Fruit fly (Drosophila melanogaster) whole organism, embryonic: Measurements from ENCODE around the gene eIF3i.

Experiments used
- Adf1 ChIP-seq: fragments of 200-800 bp; sonication (Bioruptor generic); IDR thresholded peaks from 2 replicates; pipeline ENCODE4 v1.3.6; 2022; ENCODE audit warnings: missing biosample characterization, missing genetic modification characterization
- Aef1 ChIP-seq: fragments of 200-800 bp; sonication (Bioruptor generic); IDR thresholded peaks from 3 replicates; pipeline ENCODE4 v1.3.6; 2022; ENCODE audit warnings: missing biosample characterization, missing genetic modification characterization
- B-H2 ChIP-seq: fragments of 200-800 bp; sonication (Bioruptor generic); optimal IDR thresholded peaks from 2 replicates; lab custom pipeline; 2018; ENCODE audit warnings: missing biosample characterization, mild to moderate bottlenecking, missing genetic modification characterization
- CG10366 ChIP-seq: fragments of 200-800 bp; sonication (Bioruptor generic); IDR thresholded peaks from 2 replicates; pipeline ENCODE4 v1.3.6; 2022; ENCODE audit warnings: missing biosample characterization, missing genetic modification characterization
- CG10654 ChIP-seq: fragments of 200-800 bp; sonication (Bioruptor generic); optimal IDR thresholded peaks from 2 replicates; lab custom pipeline; 2016; ENCODE audit warnings: missing biosample characterization, missing genetic modification characterization
- CG11093 ChIP-seq: fragments of 200-800 bp; sonication (Bioruptor generic); IDR thresholded peaks from 3 replicates; pipeline ENCODE4 v1.3.6; 2022; ENCODE audit warnings: missing biosample characterization, missing genetic modification characterization
- CG11456 ChIP-seq: fragments of 200-800 bp; sonication (Bioruptor generic); IDR thresholded peaks from 3 replicates; pipeline ENCODE4 v1.3.6; 2022; ENCODE audit warnings: missing biosample characterization, missing genetic modification characterization
- CG12155 ChIP-seq: fragments of 200-800 bp; sonication (Bioruptor generic); optimal IDR thresholded peaks from 3 replicates; lab custom pipeline; 2016; ENCODE audit warnings: missing biosample characterization, missing genetic modification characterization
- CG12236 ChIP-seq: fragments of 200-800 bp; sonication (Bioruptor generic); optimal IDR thresholded peaks from 2 replicates; lab custom pipeline; 2016; ENCODE audit warnings: missing biosample characterization, missing genetic modification characterization
- CG12769 ChIP-seq: fragments of 200-800 bp; sonication (Bioruptor generic); optimal IDR thresholded peaks from 2 replicates; lab custom pipeline; 2019; ENCODE audit warnings: missing biosample characterization, mild to moderate bottlenecking, missing genetic modification characterization, moderate library complexity
- CG13296 ChIP-seq: fragments of 200-800 bp; sonication (Bioruptor generic); optimal IDR thresholded peaks from 3 replicates; lab custom pipeline; 2018; ENCODE audit warnings: missing biosample characterization, mild to moderate bottlenecking, missing genetic modification characterization
- CG14710 ChIP-seq: fragments of 200-800 bp; sonication (Bioruptor generic); optimal IDR thresholded peaks from 3 replicates; lab custom pipeline; 2019; ENCODE audit warnings: missing biosample characterization, mild to moderate bottlenecking, missing genetic modification characterization, moderate library complexity
- CG15269 ChIP-seq: fragments of 200-800 bp; sonication (Bioruptor generic); optimal IDR thresholded peaks from 2 replicates; lab custom pipeline; 2018; ENCODE audit warnings: missing biosample characterization, mild to moderate bottlenecking, missing genetic modification characterization, moderate library complexity
- CG17359 ChIP-seq: fragments of 200-800 bp; sonication (Bioruptor generic); optimal IDR thresholded peaks from 3 replicates; lab custom pipeline; 2018; ENCODE audit warnings: missing biosample characterization, mild to moderate bottlenecking, missing genetic modification characterization, moderate library complexity
- CG18011 ChIP-seq: fragments of 200-800 bp; sonication (Bioruptor generic); optimal IDR thresholded peaks from 2 replicates; lab custom pipeline; 2017; ENCODE audit warnings: missing biosample characterization, missing genetic modification characterization, mild to moderate bottlenecking, moderate library complexity, missing genotype
- CG18764 ChIP-seq: fragments of 200-800 bp; sonication (Bioruptor generic); optimal IDR thresholded peaks from 3 replicates; lab custom pipeline; 2016; ENCODE audit warnings: missing biosample characterization, missing genetic modification characterization
- CG3281 ChIP-seq: fragments of 200-800 bp; sonication (Bioruptor generic); optimal IDR thresholded peaks from 3 replicates; lab custom pipeline; 2017; ENCODE audit warnings: missing biosample characterization, mild to moderate bottlenecking, missing genetic modification characterization
- CG6854 ChIP-seq: fragments of 200-800 bp; sonication (Bioruptor generic); optimal IDR thresholded peaks from 3 replicates; lab custom pipeline; 2017; ENCODE audit warnings: missing biosample characterization, mild to moderate bottlenecking, missing genetic modification characterization
- CG7556 ChIP-seq: fragments of 200-800 bp; sonication (Bioruptor generic); optimal IDR thresholded peaks from 2 replicates; lab custom pipeline; 2017; ENCODE audit warnings: missing biosample characterization, mild to moderate bottlenecking, missing genetic modification characterization
- CG7745 ChIP-seq: fragments of 200-800 bp; sonication (Bioruptor generic); optimal IDR thresholded peaks from 2 replicates; lab custom pipeline; 2018; ENCODE audit warnings: missing biosample characterization, mild to moderate bottlenecking, missing genetic modification characterization, moderate library complexity
- CG7928 ChIP-seq: fragments of 200-800 bp; sonication (Bioruptor generic); optimal IDR thresholded peaks from 2 replicates; lab custom pipeline; 2017; ENCODE audit warnings: missing biosample characterization, mild to moderate bottlenecking, missing genetic modification characterization
- CG8281 ChIP-seq: fragments of 200-800 bp; sonication (Bioruptor generic); optimal IDR thresholded peaks from 2 replicates; lab custom pipeline; 2018; ENCODE audit warnings: missing biosample characterization, mild to moderate bottlenecking, missing genetic modification characterization, moderate library complexity
- Dad ChIP-seq: fragments of 200-800 bp; sonication (Bioruptor generic); optimal IDR thresholded peaks from 3 replicates; lab custom pipeline; 2016; ENCODE audit warnings: missing biosample characterization, missing genetic modification characterization
- Doc2 ChIP-seq: fragments of 200-800 bp; sonication (Bioruptor generic); IDR thresholded peaks from 2 replicates; pipeline ENCODE4 v1.3.6; 2022; ENCODE audit warnings: missing biosample characterization, missing genetic modification characterization
- Ets65A ChIP-seq: fragments of 200-800 bp; sonication (Bioruptor generic); peaks from one replicate; lab custom pipeline; 2016; ENCODE audit warnings: missing biosample characterization, missing genetic modification characterization
- HmgZ ChIP-seq: fragments of 200-800 bp; sonication (Bioruptor generic); optimal IDR thresholded peaks from 2 replicates; lab custom pipeline; 2018; ENCODE audit warnings: missing biosample characterization, mild to moderate bottlenecking, missing genetic modification characterization
- Lhr ChIP-seq: fragments of 200-800 bp; sonication (Bioruptor generic); optimal IDR thresholded peaks from 3 replicates; lab custom pipeline; 2017; ENCODE audit warnings: mild to moderate bottlenecking, missing biosample characterization, missing genetic modification reagents, missing genetic modification characterization
- MESR4 ChIP-seq: fragments of 200-800 bp; sonication (Bioruptor generic); optimal IDR thresholded peaks from 2 replicates; lab custom pipeline; 2018; ENCODE audit warnings: missing biosample characterization, mild to moderate bottlenecking, missing genetic modification characterization, moderate library complexity
- MTF-1 ChIP-seq: fragments of 200-800 bp; sonication (Bioruptor generic); optimal IDR thresholded peaks from 2 replicates; lab custom pipeline; 2018; ENCODE audit warnings: missing biosample characterization, mild to moderate bottlenecking, missing genetic modification characterization, borderline replicate concordance
- Myb ChIP-seq: fragments of 200-800 bp; sonication (Bioruptor generic); optimal IDR thresholded peaks from 2 replicates; lab custom pipeline; 2016; ENCODE audit warnings: missing biosample characterization, missing genetic modification characterization
- Nf-YA ChIP-seq: fragments of 200-800 bp; sonication (Bioruptor generic); IDR thresholded peaks from 2 replicates; pipeline ENCODE4 v1.3.6; 2022; ENCODE audit warnings: missing biosample characterization, missing genetic modification characterization
- Oaz ChIP-seq: fragments of 200-800 bp; sonication (Bioruptor generic); IDR thresholded peaks from 2 replicates; pipeline ENCODE4 v1.3.6; 2022; ENCODE audit warnings: missing biosample characterization, missing genetic modification characterization
- Scr ChIP-seq: fragments of 200-800 bp; sonication (Bioruptor generic); IDR thresholded peaks from 2 replicates; pipeline ENCODE4 v1.3.6; 2022; ENCODE audit warnings: missing biosample characterization, missing genetic modification characterization; ENCODE audit not compliant: partially characterized antibody
- Xrp1 ChIP-seq: fragments of 200-800 bp; sonication (Bioruptor generic); IDR thresholded peaks from 2 replicates; pipeline ENCODE4 v1.3.6; 2022; ENCODE audit warnings: missing biosample characterization, missing genetic modification characterization
- cas ChIP-seq: fragments of 200-800 bp; sonication (Bioruptor generic); IDR thresholded peaks from 2 replicates; pipeline ENCODE4 v1.3.6; 2022; ENCODE audit warnings: missing biosample characterization, missing genetic modification characterization
- chif ChIP-seq, 2 experiments: fragments of 200-800 bp; sonication (Bioruptor generic); optimal IDR thresholded peaks; 3 replicates each; lab custom pipeline; 2016; ENCODE audit warnings: missing biosample characterization in 2 of 2, missing genetic modification characterization in 2 of 2
- dimm ChIP-seq: fragments of 200-800 bp; sonication (Bioruptor generic); IDR thresholded peaks from 2 replicates; pipeline ENCODE4 v1.3.6; 2022; ENCODE audit warnings: missing biosample characterization, missing genetic modification characterization
- eyg ChIP-seq: fragments of 200-800 bp; sonication (Bioruptor generic); optimal IDR thresholded peaks from 3 replicates; lab custom pipeline; 2016; ENCODE audit warnings: missing biosample characterization, missing genetic modification characterization
- gfzf ChIP-seq: fragments of 200-800 bp; sonication (Bioruptor generic); optimal IDR thresholded peaks from 2 replicates; lab custom pipeline; 2016; ENCODE audit warnings: missing biosample characterization, mild to moderate bottlenecking, missing genetic modification characterization, moderate library complexity
- jing ChIP-seq: fragments of 200-800 bp; sonication (Bioruptor generic); optimal IDR thresholded peaks from 2 replicates; lab custom pipeline; 2018; ENCODE audit warnings: missing biosample characterization, mild to moderate bottlenecking, missing genetic modification characterization
- maf-S ChIP-seq: fragments of 200-800 bp; sonication (Bioruptor generic); optimal IDR thresholded peaks from 2 replicates; lab custom pipeline; 2016; ENCODE audit warnings: missing biosample characterization, missing genetic modification characterization
- nerfin-2 ChIP-seq: fragments of 200-800 bp; sonication (Bioruptor generic); IDR thresholded peaks from 2 replicates; pipeline ENCODE4 v1.3.6; 2022; ENCODE audit warnings: missing biosample characterization, missing genetic modification characterization; ENCODE audit not compliant: partially characterized antibody
- oc ChIP-seq: fragments of 200-800 bp; sonication (Bioruptor generic); optimal IDR thresholded peaks from 2 replicates; lab custom pipeline; 2018; ENCODE audit warnings: missing biosample characterization, mild to moderate bottlenecking, missing genetic modification characterization, moderate library complexity
- pum ChIP-seq: fragments of 200-800 bp; sonication (Bioruptor generic); optimal IDR thresholded peaks from 2 replicates; lab custom pipeline; 2016; ENCODE audit warnings: missing biosample characterization, missing genetic modification characterization
- row ChIP-seq: fragments of 200-800 bp; sonication (Bioruptor generic); IDR thresholded peaks from 3 replicates; pipeline ENCODE4 v1.3.6; 2022; ENCODE audit warnings: missing biosample characterization, missing genetic modification characterization
- sima ChIP-seq: fragments of 200-800 bp; sonication (Bioruptor generic); optimal IDR thresholded peaks from 2 replicates; lab custom pipeline; 2016; ENCODE audit warnings: missing biosample characterization, missing genetic modification characterization
- sqz ChIP-seq: fragments of 200-800 bp; sonication (Bioruptor generic); optimal IDR thresholded peaks from 3 replicates; lab custom pipeline; 2018; ENCODE audit warnings: missing biosample characterization, mild to moderate bottlenecking, missing genetic modification characterization
- tin ChIP-seq: fragments of 200-800 bp; sonication (Bioruptor generic); optimal IDR thresholded peaks from 3 replicates; lab custom pipeline; 2016; ENCODE audit warnings: missing biosample characterization, missing genetic modification characterization
- twi ChIP-seq: fragments of 200-800 bp; optimal IDR thresholded peaks from 2 replicates; lab custom pipeline; 2019; ENCODE audit warnings: missing biosample characterization, mild to moderate bottlenecking, missing genetic modification characterization, moderate library complexity
- zen ChIP-seq: fragments of 200-800 bp; sonication (Bioruptor generic); optimal IDR thresholded peaks from 3 replicates; lab custom pipeline; 2018; ENCODE audit warnings: missing biosample characterization, mild to moderate bottlenecking, missing genetic modification characterization, moderate library complexity

Gene eIF3i

DNA sequence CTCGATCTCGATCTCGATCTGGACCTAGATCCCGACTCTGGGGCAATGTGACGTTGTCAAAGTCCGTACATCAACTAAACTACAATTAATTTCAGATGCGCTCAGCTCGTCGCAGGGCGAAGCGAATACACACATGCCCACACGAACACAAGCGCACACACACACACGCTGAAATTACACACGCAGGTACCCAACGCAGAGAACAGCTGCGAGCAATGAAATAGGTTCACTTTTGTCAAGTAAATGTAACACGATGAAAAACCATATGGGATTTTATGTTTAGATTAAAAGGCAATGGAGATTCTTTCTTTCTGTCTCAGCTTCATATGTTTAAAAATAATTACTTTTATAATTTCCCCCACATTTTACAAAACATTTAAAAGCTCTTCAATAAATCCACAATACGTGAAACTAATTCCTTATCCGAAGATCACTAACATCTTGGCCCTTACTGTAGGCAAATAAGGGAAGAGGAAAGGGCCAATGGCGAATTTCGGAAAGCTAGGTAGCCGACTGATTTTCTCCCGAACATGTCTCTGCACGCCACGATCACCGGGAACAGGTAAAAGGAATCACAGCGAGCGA is 32.8 kb upstream of the eIF3i start:
- peak; percentile 84 for TF ChIP-seq CG15269 (tag; lab: Kevin White, UChicago)
- TF ChIP-seq Xrp1 = peak; percentile 92
- TF ChIP-seq CG8281 (tag; lab: Kevin White, UChicago) = peak; percentile 57
- TF ChIP-seq CG12236 (GFP tag; lab: Kevin White, UChicago) = peak; percentile 63
- TF ChIP-seq Scr = no peak
- TF ChIP-seq sima (GFP tag; lab: Kevin White, UChicago) = no peak
- peak; percentile 75 for TF ChIP-seq CG10366 (GFP tag; lab: Robert Waterston, UW)
- peak; percentile 42 for TF ChIP-seq oc
- peak; percentile 74 to 85 for TF ChIP-seq chif (GFP tag; optimal IDR thresholded peaks at IDR 0.05; lab: Kevin White, UChicago)
- TF ChIP-seq CG18011 (GFP tag; lab: Kevin White, UChicago) = peak; percentile 45
- no peak for TF ChIP-seq gfzf (GFP tag; lab: Kevin White, UChicago)
- TF ChIP-seq CG11456 (GFP tag; lab: Robert Waterston, UW) = 0 out of 3 replicates have a peak, but pooled peaks have one; percentile 64
- TF ChIP-seq Lhr (GFP tag; lab: Kevin White, UChicago) = peak; percentile 40
- peak; percentile 70 for TF ChIP-seq cas (GFP tag; lab: Robert Waterston, UW)
- TF ChIP-seq dimm (GFP tag; lab: Robert Waterston, UW) = peak; percentile 67
- peak; percentile 92 for TF ChIP-seq CG7556 (GFP tag; lab: Kevin White, UChicago)
- TF ChIP-seq zen (tag; lab: Kevin White, UChicago) = peak; percentile 92
- TF ChIP-seq pum (GFP tag; lab: Kevin White, UChicago) = peak; percentile 79
- peak; percentile 11 for TF ChIP-seq MESR4 (GFP tag; lab: Kevin White, UChicago)
- TF ChIP-seq CG7928 = peak; percentile 53
- TF ChIP-seq twi (tag; lab: Kevin White, UChicago) = peak; percentile 89
- peak; percentile 28 for TF ChIP-seq MTF-1 (GFP tag; lab: Kevin White, UChicago)
- TF ChIP-seq Myb (GFP tag; lab: Kevin White, UChicago) = peak; percentile 54
- peak; percentile 63 for TF ChIP-seq CG10654 (GFP tag; lab: Kevin White, UChicago)
- peak; percentile 90 for TF ChIP-seq row (GFP tag; lab: Robert Waterston, UW)
- TF ChIP-seq CG3281 (GFP tag; lab: Kevin White, UChicago) = peak; percentile 88
- TF ChIP-seq CG13296 (GFP tag; lab: Kevin White, UChicago) = peak; percentile 81
- TF ChIP-seq CG7745 (tag; lab: Kevin White, UChicago) = peak; percentile 30
- TF ChIP-seq sqz = peak; percentile 76
- TF ChIP-seq Doc2 (GFP tag; lab: Robert Waterston, UW) = no peak
- no peak for TF ChIP-seq nerfin-2
- peak; percentile 51 for TF ChIP-seq Adf1 (GFP tag; lab: Robert Waterston, UW)
- TF ChIP-seq Ets65A = peak; percentile 93
- peak; percentile 74 for TF ChIP-seq tin (GFP tag; lab: Kevin White, UChicago)
- TF ChIP-seq CG18764 (GFP tag; lab: Kevin White, UChicago) = peak; percentile 34
- peak; percentile 87 for TF ChIP-seq CG14710
- TF ChIP-seq HmgZ (tag; lab: Kevin White, UChicago) = peak; percentile 80
- peak; percentile 53 for TF ChIP-seq Dad (GFP tag; lab: Kevin White, UChicago)
- no peak for TF ChIP-seq CG12769
- peak; percentile 76 for TF ChIP-seq CG17359 (tag; lab: Kevin White, UChicago)
- peak; percentile 75 for TF ChIP-seq CG12155 (GFP tag; lab: Kevin White, UChicago)
- TF ChIP-seq Nf-YA (GFP tag; lab: Robert Waterston, UW) = peak; percentile 53; the same call in 1 of the 2 replicates
- peak; percentile 59 for TF ChIP-seq Aef1 (GFP tag; lab: Robert Waterston, UW)
- peak; percentile 82 for TF ChIP-seq CG6854
- TF ChIP-seq jing (GFP tag; lab: Kevin White, UChicago) = peak; percentile 65
- no peak for TF ChIP-seq eyg (GFP tag; lab: Kevin White, UChicago)
- peak; percentile 43 for TF ChIP-seq B-H2 (GFP tag; lab: Kevin White, UChicago)
- TF ChIP-seq maf-S (GFP tag; lab: Kevin White, UChicago) = no peak
- TF ChIP-seq Oaz (GFP tag; lab: Robert Waterston, UW) = peak; percentile 58
- peak; percentile 76 for TF ChIP-seq CG11093 (GFP tag; lab: Robert Waterston, UW)
